Worm (Caenorhabditis elegans) whole organism, late embryonic: ENCODE data around the gene K09E9.1.

Source experiments
- Y22D7AL.16 ChIP-seq: sonication (generic microtip); optimal IDR thresholded peaks from 2 replicates; lab custom pipeline; 2016; ENCODE audit warnings: missing genetic modification characterization, missing compliant biosample characterization
- ama-1 ChIP-seq: fragments of 150-350 bp; optimal IDR thresholded peaks from 2 replicates; lab custom pipeline; 2014
- dmd-4 ChIP-seq: sonication (generic microtip); optimal IDR thresholded peaks from 2 replicates; lab custom pipeline; 2016; ENCODE audit warnings: borderline replicate concordance, missing genetic modification characterization, missing compliant biosample characterization
- dve-1 ChIP-seq: sonication (generic microtip); optimal IDR thresholded peaks from 2 replicates; lab custom pipeline; 2017; ENCODE audit warnings: antibody characterized with exemption, mild to moderate bottlenecking, missing genetic modification characterization, missing compliant biosample characterization
- hlh-15 ChIP-seq: sonication (generic microtip); optimal IDR thresholded peaks from 2 replicates; lab custom pipeline; 2016; ENCODE audit warnings: missing genetic modification characterization, missing compliant biosample characterization
- npax-4 ChIP-seq: sonication (generic microtip); optimal IDR thresholded peaks from 2 replicates; lab custom pipeline; 2016; ENCODE audit warnings: missing genetic modification characterization, missing compliant biosample characterization
- ref-2 ChIP-seq: sonication (generic microtip); optimal IDR thresholded peaks from 2 replicates; lab custom pipeline; 2016; ENCODE audit warnings: missing genetic modification characterization, missing compliant biosample characterization
- sdc-2 ChIP-seq: sonication (generic microtip); optimal IDR thresholded peaks from 2 replicates; lab custom pipeline; 2016; ENCODE audit warnings: missing genotype, missing genetic modification characterization, missing compliant biosample characterization
- unc-86 ChIP-seq: sonication (generic microtip); optimal IDR thresholded peaks from 2 replicates; lab custom pipeline; 2016; ENCODE audit warnings: missing genetic modification characterization, missing compliant biosample characterization

ce11 chrX:15641380-15641779 is 21.1 kb downstream of the K09E9.1 start:
- no peak for TF ChIP-seq sdc-2 (tag; lab: Kevin White, UChicago)
- TF ChIP-seq dmd-4, result no peak
- TF ChIP-seq Y22D7AL.16, result no peak
- no peak for TF ChIP-seq ama-1 (lab: Kevin White, UChicago)
- TF ChIP-seq npax-4 (tag; lab: Kevin White, UChicago), result no peak
- TF ChIP-seq hlh-15 (tag; lab: Kevin White, UChicago), result no peak
- TF ChIP-seq dve-1 (tag; lab: Kevin White, UChicago), result no peak
- no peak for TF ChIP-seq unc-86 (tag; lab: Kevin White, UChicago)
- no peak for TF ChIP-seq ref-2 (tag; lab: Kevin White, UChicago)
